Worm (Caenorhabditis elegans) whole organism, L1 larva: ENCODE measurements around the gene F54E2.5.

Experiments used
- egl-13 ChIP-seq: sonication (generic microtip); optimal IDR thresholded peaks from 2 replicates; lab custom pipeline; 2016; ENCODE audit warnings: missing genotype, missing genetic modification reagents, missing genetic modification characterization, missing compliant biosample characterization
- elt-2 ChIP-seq: sonication (generic microtip); optimal IDR thresholded peaks from 2 replicates; lab custom pipeline; 2016; ENCODE audit warnings: missing genetic modification characterization, mild to moderate bottlenecking, inconsistent platforms, missing compliant biosample characterization, missing genetic modification reagents
- fkh-8 ChIP-seq: sonication (generic microtip); optimal IDR thresholded peaks from 2 replicates; lab custom pipeline; 2016; ENCODE audit warnings: mild to moderate bottlenecking, missing genetic modification characterization, missing compliant biosample characterization
- lin-39 ChIP-seq: fragments of 150-350 bp; optimal IDR thresholded peaks from 2 replicates; lab custom pipeline; 2014; ENCODE audit warnings: missing biosample characterization, missing genetic modification reagents, missing genetic modification characterization
- nhr-71 ChIP-seq: sonication (generic microtip); optimal IDR thresholded peaks from 2 replicates; lab custom pipeline; 2016; ENCODE audit warnings: mild to moderate bottlenecking, missing genetic modification characterization, moderate library complexity, missing compliant biosample characterization
- rnt-1 ChIP-seq: sonication (generic microtip); optimal IDR thresholded peaks from 2 replicates; lab custom pipeline; 2016; ENCODE audit warnings: mild to moderate bottlenecking, missing genetic modification characterization, moderate library complexity, missing compliant biosample characterization
- skn-1 ChIP-seq: fragments of 150-350 bp; optimal IDR thresholded peaks from 2 replicates; lab custom pipeline; 2014; ENCODE audit warnings: missing biosample characterization, missing genetic modification characterization
- unc-62 ChIP-seq: fragments of 150-350 bp; optimal IDR thresholded peaks from 2 replicates; lab custom pipeline; 2014; ENCODE audit warnings: missing biosample characterization, missing genetic modification reagents, missing genetic modification characterization

DNA sequence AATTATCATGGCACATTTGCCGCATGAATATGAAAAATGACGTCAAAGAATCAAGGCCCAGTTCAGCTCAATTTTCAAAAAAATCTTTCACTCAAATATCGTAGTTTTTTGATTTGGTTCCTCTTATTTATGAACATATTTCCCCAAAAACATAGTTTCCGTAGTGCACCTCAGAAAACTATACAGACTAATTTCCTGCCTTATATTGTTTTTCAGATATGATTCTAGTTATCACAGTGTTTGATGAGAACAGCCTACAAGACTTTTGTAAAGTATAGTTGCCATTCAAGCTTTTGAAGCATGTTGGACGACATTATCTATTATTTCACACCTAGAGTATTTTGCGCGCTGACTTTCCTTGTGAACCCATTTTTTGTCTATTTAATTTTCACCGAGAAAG lies 16.8 kb upstream of the F54E2.5 start, which contains the start of gene srj-50:
- TF ChIP-seq egl-13 (tag; lab: Kevin White, UChicago), result no peak
- no peak for TF ChIP-seq nhr-71 (tag; lab: Kevin White, UChicago)
- TF ChIP-seq skn-1, result no peak
- TF ChIP-seq elt-2 (tag; lab: Kevin White, UChicago), result no peak
- no peak for TF ChIP-seq unc-62 (GFP tag; lab: Kevin White, UChicago)
- TF ChIP-seq lin-39, result no peak
- no peak for TF ChIP-seq fkh-8
- no peak for TF ChIP-seq rnt-1 (tag; lab: Kevin White, UChicago)
